Fruit fly (Drosophila melanogaster) whole organism, embryonic: Measurements from ENCODE around the gene MsrA.
A peak's percentile ranks its signal among the peaks of the same experiment; 100 is the strongest.

Source experiments
- Bdp1 ChIP-seq: fragments of 200-800 bp; sonication (Bioruptor generic); optimal IDR thresholded peaks from 3 replicates; lab custom pipeline; 2016; ENCODE audit warnings: missing biosample characterization, missing genetic modification characterization
- CG11093 ChIP-seq: fragments of 200-800 bp; sonication (Bioruptor generic); IDR thresholded peaks from 3 replicates; pipeline ENCODE4 v1.3.6; 2022; ENCODE audit warnings: missing biosample characterization, missing genetic modification characterization
- CG11504 ChIP-seq: fragments of 200-800 bp; sonication (Bioruptor generic); optimal IDR thresholded peaks from 3 replicates; lab custom pipeline; 2019; ENCODE audit warnings: missing biosample characterization, mild to moderate bottlenecking, missing genetic modification characterization, moderate library complexity
- CG12744 ChIP-seq: fragments of 200-800 bp; sonication (Bioruptor generic); optimal IDR thresholded peaks from 2 replicates; lab custom pipeline; 2016; ENCODE audit warnings: missing biosample characterization, missing genetic modification characterization
- CG12942 ChIP-seq: fragments of 200-800 bp; sonication (Bioruptor generic); optimal IDR thresholded peaks from 3 replicates; lab custom pipeline; 2016; ENCODE audit warnings: missing biosample characterization, missing genetic modification characterization
- CG13287 ChIP-seq: fragments of 200-800 bp; sonication (Bioruptor generic); IDR thresholded peaks from 2 replicates; pipeline ENCODE4 v1.3.6; 2022; ENCODE audit warnings: missing biosample characterization, missing genetic modification characterization; ENCODE audit not compliant: partially characterized antibody
- CG13775 ChIP-seq: fragments of 200-800 bp; sonication (Bioruptor generic); optimal IDR thresholded peaks from 3 replicates; lab custom pipeline; 2017; ENCODE audit warnings: missing biosample characterization, mild to moderate bottlenecking, missing genetic modification characterization
- CG13894 ChIP-seq: fragments of 200-800 bp; sonication (Bioruptor generic); optimal IDR thresholded peaks from 3 replicates; lab custom pipeline; 2018; ENCODE audit warnings: missing biosample characterization, mild to moderate bottlenecking, missing genetic modification characterization, moderate library complexity
- CG14667 ChIP-seq: fragments of 200-800 bp; sonication (Bioruptor generic); IDR thresholded peaks from 2 replicates; pipeline ENCODE4 v1.3.6; 2022; ENCODE audit warnings: missing biosample characterization, missing genetic modification characterization
- CG15479 ChIP-seq: fragments of 200-800 bp; sonication (Bioruptor generic); optimal IDR thresholded peaks from 3 replicates; lab custom pipeline; 2019; ENCODE audit warnings: missing biosample characterization, mild to moderate bottlenecking, missing genetic modification characterization, moderate library complexity
- CG17829 ChIP-seq: fragments of 200-800 bp; optimal IDR thresholded peaks from 2 replicates; lab custom pipeline; 2019; ENCODE audit warnings: missing biosample characterization, mild to moderate bottlenecking, missing genetic modification characterization, moderate library complexity
- CG30403 ChIP-seq: fragments of 200-800 bp; sonication (Bioruptor generic); optimal IDR thresholded peaks from 3 replicates; lab custom pipeline; 2016; ENCODE audit warnings: missing biosample characterization, missing genetic modification characterization
- CG31441 ChIP-seq: fragments of 200-800 bp; sonication (Bioruptor generic); IDR thresholded peaks from 2 replicates; pipeline ENCODE4 v1.3.6; 2022; ENCODE audit warnings: missing biosample characterization, missing genetic modification characterization
- CG4328 ChIP-seq: fragments of 200-800 bp; sonication (Bioruptor generic); optimal IDR thresholded peaks from 3 replicates; lab custom pipeline; 2017; ENCODE audit warnings: missing biosample characterization, missing genetic modification reagents, missing genetic modification characterization
- CG6654 ChIP-seq: fragments of 200-800 bp; sonication (Bioruptor generic); optimal IDR thresholded peaks from 2 replicates; lab custom pipeline; 2017; ENCODE audit warnings: missing biosample characterization, mild to moderate bottlenecking, missing genetic modification characterization
- CG6683 ChIP-seq: fragments of 200-800 bp; sonication (Bioruptor generic); optimal IDR thresholded peaks from 2 replicates; lab custom pipeline; 2017; ENCODE audit warnings: missing biosample characterization, mild to moderate bottlenecking, missing genetic modification characterization, missing genetic modification reagents
- CG6791 ChIP-seq: fragments of 200-800 bp; sonication (Bioruptor generic); IDR thresholded peaks from 3 replicates; pipeline ENCODE4 v1.3.6; 2022; ENCODE audit warnings: missing biosample characterization, missing genetic modification characterization; ENCODE audit not compliant: partially characterized antibody
- CG7271 ChIP-seq: fragments of 200-800 bp; sonication (Bioruptor generic); optimal IDR thresholded peaks from 2 replicates; lab custom pipeline; 2018; ENCODE audit warnings: missing biosample characterization, mild to moderate bottlenecking, missing genetic modification characterization, moderate library complexity
- CG7928 ChIP-seq: fragments of 200-800 bp; sonication (Bioruptor generic); optimal IDR thresholded peaks from 2 replicates; lab custom pipeline; 2017; ENCODE audit warnings: missing biosample characterization, mild to moderate bottlenecking, missing genetic modification characterization
- CG8089 ChIP-seq: fragments of 200-800 bp; sonication (Bioruptor generic); optimal IDR thresholded peaks from 3 replicates; lab custom pipeline; 2016; ENCODE audit warnings: missing biosample characterization, missing genetic modification characterization
- CG9797 ChIP-seq: fragments of 200-800 bp; sonication (Bioruptor generic); optimal IDR thresholded peaks from 3 replicates; lab custom pipeline; 2018; ENCODE audit warnings: missing biosample characterization, mild to moderate bottlenecking, missing genetic modification characterization
- CG9932 ChIP-seq: fragments of 200-800 bp; sonication (Bioruptor generic); IDR thresholded peaks from 2 replicates; pipeline ENCODE4 v1.3.6; 2022; ENCODE audit warnings: missing biosample characterization, missing genetic modification characterization
- Camta ChIP-seq: fragments of 200-800 bp; sonication (Bioruptor generic); optimal IDR thresholded peaks from 2 replicates; lab custom pipeline; 2016; ENCODE audit warnings: missing biosample characterization, missing genetic modification characterization
- Dfd ChIP-seq, 2 experiments: fragments of >200 bp; optimal IDR thresholded peaks; 2 replicates each; lab custom pipeline; 2017; ENCODE audit warnings: missing biosample characterization in 2 of 2, missing genetic modification characterization in 2 of 2
- Doc3 ChIP-seq: fragments of 200-800 bp; sonication (Bioruptor generic); IDR thresholded peaks from 3 replicates; pipeline ENCODE4 v1.3.6; 2022; ENCODE audit warnings: missing biosample characterization, missing genetic modification characterization; ENCODE audit not compliant: partially characterized antibody
- Eip74EF ChIP-seq, 2 experiments: fragments of 200-800 bp in 1 of 2; fragments of >200 bp in 1 of 2; sonication (Bioruptor generic) in 1 of 2; optimal IDR thresholded peaks; 2 replicates each; lab custom pipeline; 2017 to 2019; ENCODE audit warnings: missing biosample characterization in 2 of 2, missing genetic modification characterization in 2 of 2, mild to moderate bottlenecking in 1 of 2, moderate library complexity in 1 of 2
- HHEX ChIP-seq: fragments of 200-800 bp; sonication (Bioruptor generic); optimal IDR thresholded peaks from 3 replicates; lab custom pipeline; 2017; ENCODE audit warnings: missing biosample characterization, mild to moderate bottlenecking, missing genetic modification characterization, missing genetic modification reagents
- Hmx ChIP-seq: fragments of 200-800 bp; sonication (Bioruptor generic); optimal IDR thresholded peaks from 2 replicates; lab custom pipeline; 2016; ENCODE audit warnings: missing biosample characterization, missing genetic modification characterization
- MBD-R2 ChIP-seq: fragments of 200-800 bp; sonication (Bioruptor generic); IDR thresholded peaks from 2 replicates; pipeline ENCODE4 v1.3.6; 2022; ENCODE audit warnings: missing biosample characterization, missing genetic modification characterization
- Max ChIP-seq: fragments of 200-800 bp; sonication (Bioruptor generic); optimal IDR thresholded peaks from 2 replicates; lab custom pipeline; 2016; ENCODE audit warnings: missing biosample characterization, mild to moderate bottlenecking, missing genetic modification characterization
- Rfx ChIP-seq: fragments of 200-800 bp; sonication (Bioruptor generic); IDR thresholded peaks from 2 replicates; pipeline ENCODE4 v1.3.6; 2022; ENCODE audit warnings: missing biosample characterization, missing genetic modification characterization
- Rx ChIP-seq: fragments of 200-800 bp; sonication (Bioruptor generic); IDR thresholded peaks from 2 replicates; pipeline ENCODE4 v1.3.6; 2022; ENCODE audit warnings: missing biosample characterization, missing genetic modification characterization
- Usf ChIP-seq: fragments of 200-800 bp; sonication (Bioruptor generic); optimal IDR thresholded peaks from 2 replicates; lab custom pipeline; 2017; ENCODE audit warnings: missing genotype, missing biosample characterization, missing genetic modification characterization
- Vsx1 ChIP-seq: fragments of 200-800 bp; sonication (Bioruptor generic); optimal IDR thresholded peaks from 2 replicates; lab custom pipeline; 2017; ENCODE audit warnings: missing biosample characterization, mild to moderate bottlenecking, missing genetic modification characterization, missing genetic modification reagents
- Xrp1 ChIP-seq: fragments of 200-800 bp; sonication (Bioruptor generic); IDR thresholded peaks from 2 replicates; pipeline ENCODE4 v1.3.6; 2022; ENCODE audit warnings: missing biosample characterization, missing genetic modification characterization
- caup ChIP-seq: fragments of 200-800 bp; sonication (Bioruptor generic); optimal IDR thresholded peaks from 3 replicates; lab custom pipeline; 2017; ENCODE audit warnings: missing biosample characterization, mild to moderate bottlenecking, missing genetic modification characterization, moderate library complexity; ENCODE audit not compliant: severe bottlenecking
- esg ChIP-seq: fragments of 200-800 bp; sonication (Bioruptor generic); conservative IDR thresholded peaks from 2 replicates; pipeline ENCODE4 v1.3.6; 2022; ENCODE audit warnings: missing biosample characterization, missing genetic modification characterization
- eve ChIP-seq, 2 experiments: fragments of >200 bp; optimal IDR thresholded peaks; 2 replicates each; lab custom pipeline; 2017; ENCODE audit warnings: missing biosample characterization in 2 of 2, missing genetic modification characterization in 2 of 2
- fd96Cb ChIP-seq: fragments of 200-800 bp; sonication (Bioruptor generic); optimal IDR thresholded peaks from 2 replicates; lab custom pipeline; 2018; ENCODE audit warnings: missing biosample characterization, mild to moderate bottlenecking, missing genetic modification characterization, moderate library complexity
- gsb ChIP-seq: fragments of 200-800 bp; sonication (Bioruptor generic); IDR thresholded peaks from 2 replicates; pipeline ENCODE4 v1.3.6; 2022; ENCODE audit warnings: missing biosample characterization, missing genetic modification characterization
- klu ChIP-seq: fragments of 200-800 bp; sonication (Bioruptor generic); IDR thresholded peaks from 2 replicates; pipeline ENCODE4 v1.3.6; 2022; ENCODE audit warnings: missing biosample characterization, missing genetic modification characterization
- mirr ChIP-seq: fragments of 200-800 bp; sonication (Bioruptor generic); optimal IDR thresholded peaks from 3 replicates; lab custom pipeline; 2018; ENCODE audit warnings: missing biosample characterization, mild to moderate bottlenecking, missing genetic modification characterization
- org-1 ChIP-seq: fragments of 200-800 bp; sonication (Bioruptor generic); optimal IDR thresholded peaks from 2 replicates; lab custom pipeline; 2017; ENCODE audit warnings: missing biosample characterization, missing genetic modification characterization
- pan ChIP-seq, 4 experiments: fragments of >200 bp in 3 of 4; fragments of 200-800 bp in 1 of 4; sonication (Bioruptor generic) in 1 of 4; optimal IDR thresholded peaks in 3 of 4; IDR thresholded peaks in 1 of 4; 2 replicates each; pipeline versions ENCODE4 v1.3.6 to Lab custom; 2017 to 2022; ENCODE audit warnings: missing biosample characterization in 2 of 4, missing genetic modification characterization in 2 of 4, mixed read lengths in 1 of 4
- pfk ChIP-seq: fragments of 200-800 bp; sonication (Bioruptor generic); optimal IDR thresholded peaks from 2 replicates; lab custom pipeline; 2018; ENCODE audit warnings: missing biosample characterization, mild to moderate bottlenecking, missing genetic modification characterization, moderate library complexity
- slou ChIP-seq: fragments of 200-800 bp; sonication (Bioruptor generic); optimal IDR thresholded peaks from 3 replicates; lab custom pipeline; 2016; ENCODE audit warnings: missing biosample characterization, missing genetic modification characterization
- so ChIP-seq: fragments of 200-800 bp; sonication (Bioruptor generic); IDR thresholded peaks from 3 replicates; pipeline ENCODE4 v1.3.6; 2022; ENCODE audit warnings: missing biosample characterization, missing genetic modification characterization
- stc ChIP-seq: fragments of 200-800 bp; sonication (Bioruptor generic); IDR thresholded peaks from 2 replicates; pipeline ENCODE4 v1.3.6; 2022; ENCODE audit warnings: missing biosample characterization, missing genetic modification characterization
- twi ChIP-seq: fragments of 200-800 bp; optimal IDR thresholded peaks from 2 replicates; lab custom pipeline; 2019; ENCODE audit warnings: missing biosample characterization, mild to moderate bottlenecking, missing genetic modification characterization, moderate library complexity

MsrA gene

DNA sequence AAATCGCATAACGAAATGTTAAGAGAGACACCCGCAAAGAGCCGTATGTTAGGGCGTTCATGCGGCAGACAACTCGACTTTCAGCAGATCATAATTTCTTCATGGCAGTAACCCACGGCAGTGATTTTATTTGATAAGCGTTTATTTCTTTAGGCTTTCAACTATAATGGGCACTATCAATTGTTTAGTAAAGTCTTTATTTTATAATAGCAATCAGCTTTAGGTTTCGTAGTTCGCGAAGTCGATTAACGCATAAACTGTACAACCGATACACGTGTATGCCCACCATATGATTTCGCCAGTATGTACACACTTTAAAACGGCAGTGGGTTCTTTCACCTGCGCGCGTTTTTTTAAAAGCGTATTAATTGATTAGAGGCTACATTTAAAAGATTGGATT is 2.6 kb upstream of the MsrA start, which contains the start of gene CG7841 (continued):
- TF ChIP-seq CG15479 (GFP tag; lab: Kevin White, UChicago), result peak; percentile 48
- TF ChIP-seq MBD-R2 (GFP tag; lab: Robert Waterston, UW), result peak; percentile 94
- peak; percentile 97 for TF ChIP-seq CG6683 (GFP tag; lab: Kevin White, UChicago)
- TF ChIP-seq esg, result peak; percentile 94
- TF ChIP-seq Rfx, result peak; percentile 98
- peak; percentile 66 for TF ChIP-seq CG9797 (GFP tag; lab: Kevin White, UChicago)
- peak; percentile 95 for TF ChIP-seq Vsx1 (GFP tag; lab: Kevin White, UChicago)
- TF ChIP-seq CG13894 (tag; lab: Kevin White, UChicago), result peak; percentile 98
- TF ChIP-seq pfk (GFP tag; lab: Kevin White, UChicago), result peak; percentile 81
- TF ChIP-seq HHEX (GFP tag; lab: Kevin White, UChicago), result peak; percentile 98
- TF ChIP-seq CG6654 (GFP tag; lab: Kevin White, UChicago), result peak; percentile 88
- peak; percentile 83 for TF ChIP-seq CG7928 (GFP tag; lab: Kevin White, UChicago)
- peak; percentile 99 for TF ChIP-seq mirr
- TF ChIP-seq org-1 (GFP tag; lab: Kevin White, UChicago), result peak; percentile 97
- peak; percentile 90 for TF ChIP-seq CG9932
- TF ChIP-seq twi, result peak; percentile 96
- peak; percentile 98 for TF ChIP-seq CG13775
- TF ChIP-seq Xrp1, result peak; percentile 98
- peak; percentile 98 for TF ChIP-seq so (GFP tag; lab: Robert Waterston, UW)
- no peak for TF ChIP-seq CG6791 (GFP tag; lab: Robert Waterston, UW)
- no peak; the same call in 1 of the 2 replicates for TF ChIP-seq klu
- TF ChIP-seq Max (GFP tag; lab: Kevin White, UChicago), result peak; percentile 98
- TF ChIP-seq CG12744 (GFP tag; lab: Kevin White, UChicago), result peak; percentile 97
- TF ChIP-seq CG30403 (GFP tag; lab: Kevin White, UChicago), result peak; percentile 97
- peak; percentile 98 for TF ChIP-seq CG31441 (GFP tag; lab: Robert Waterston, UW)
- TF ChIP-seq Usf (GFP tag; lab: Kevin White, UChicago), result peak; percentile 93
- TF ChIP-seq slou (GFP tag; lab: Kevin White, UChicago), result peak; percentile 89
- TF ChIP-seq Doc3 (GFP tag; lab: Robert Waterston, UW), result no peak
- TF ChIP-seq Dfd (GFP tag; optimal IDR thresholded peaks at IDR 0.05; lab: Kevin White, UChicago), result no peak
- no peak for TF ChIP-seq eve (GFP tag; optimal IDR thresholded peaks at IDR 0.05; lab: Kevin White, UChicago)
- TF ChIP-seq CG11504, result peak; percentile 97
- peak; percentile 97 for TF ChIP-seq Camta (GFP tag; lab: Kevin White, UChicago)
- no peak; the same call in none of the 2 replicates for TF ChIP-seq Rx (GFP tag; lab: Robert Waterston, UW)
- peak; percentile 96 for TF ChIP-seq fd96Cb
- peak; percentile 42; the same call in 1 of the 2 replicates for TF ChIP-seq CG13287 (GFP tag; lab: Robert Waterston, UW)
- no peak for TF ChIP-seq pan (optimal IDR thresholded peaks at IDR 0.05; lab: Kevin White, UChicago)
- TF ChIP-seq pan (GFP tag; optimal IDR thresholded peaks at IDR 0.05 in 1 of 2, IDR thresholded peaks at IDR 0.05 in 1 of 2), result peak in 1 of 2 experiments; percentile 97
- TF ChIP-seq gsb, result peak; percentile 88
- TF ChIP-seq stc (GFP tag; lab: Robert Waterston, UW), result peak; percentile 97
- TF ChIP-seq Hmx, result peak; percentile 93
- peak; percentile 96 for TF ChIP-seq CG8089 (GFP tag; lab: Kevin White, UChicago)
- TF ChIP-seq CG12942 (GFP tag; lab: Kevin White, UChicago), result peak; percentile 94
- peak; percentile 99 for TF ChIP-seq caup (GFP tag; lab: Kevin White, UChicago)
- peak; percentile 99 for TF ChIP-seq CG17829 (tag; lab: Kevin White, UChicago)
- peak; percentile 99 for TF ChIP-seq CG4328
- no peak; the same call in 1 of the 2 replicates for TF ChIP-seq CG14667 (GFP tag; lab: Robert Waterston, UW)
- peak; percentile 93 for TF ChIP-seq Bdp1 (GFP tag; lab: Kevin White, UChicago)
- TF ChIP-seq CG11093 (GFP tag; lab: Robert Waterston, UW), result peak; percentile 79; the same call in 2 of the 3 replicates
- peak in 1 of 2 experiments; percentile 98 for TF ChIP-seq Eip74EF (GFP tag; optimal IDR thresholded peaks at IDR 0.05; lab: Kevin White, UChicago)
- TF ChIP-seq CG7271 (tag; lab: Kevin White, UChicago), result peak; percentile 86
